Worm (Caenorhabditis elegans) whole organism, L4 larva: ENCODE results near the gene C50F4.9.

ENCODE experiments used
- F10B5.3 ChIP-seq: sonication (generic microtip); optimal IDR thresholded peaks from 2 replicates; lab custom pipeline; 2016; ENCODE audit warnings: mild to moderate bottlenecking, missing genetic modification characterization, missing compliant biosample characterization
- F49E8.2 ChIP-seq: sonication (generic microtip); optimal IDR thresholded peaks from 2 replicates; lab custom pipeline; 2016; ENCODE audit warnings: missing compliant biosample characterization, mild to moderate bottlenecking, missing genetic modification characterization, borderline replicate concordance
- T20F7.1 ChIP-seq: fragments of 200-800 bp; sonication (Bioruptor generic); optimal IDR thresholded peaks from 2 replicates; lab custom pipeline; 2018; ENCODE audit warnings: mild to moderate bottlenecking, missing genetic modification characterization, missing compliant biosample characterization
- T26A8.4 ChIP-seq: fragments of 200-800 bp; sonication (Bioruptor generic); IDR thresholded peaks from 2 replicates; pipeline ENCODE4 v1.3.6; 2022; ENCODE audit warnings: missing genetic modification characterization, missing compliant biosample characterization
- Y105C5A.15 ChIP-seq: fragments of 200-800 bp; sonication (Bioruptor generic); IDR thresholded peaks from 2 replicates; pipeline ENCODE4 v1.3.6; 2022; ENCODE audit warnings: missing genetic modification characterization, missing compliant biosample characterization
- Y5F2A.4 ChIP-seq: fragments of 200-800 bp; sonication (Bioruptor generic); optimal IDR thresholded peaks from 2 replicates; lab custom pipeline; 2018; ENCODE audit warnings: mild to moderate bottlenecking, missing genetic modification characterization, missing compliant biosample characterization
- Y75B8A.6 ChIP-seq: fragments of 200-800 bp; sonication (Bioruptor generic); IDR thresholded peaks from 2 replicates; pipeline ENCODE4 v1.3.6; 2022; ENCODE audit warnings: missing genetic modification reagents, missing genetic modification characterization, missing compliant biosample characterization
- ZK546.5 ChIP-seq, 2 experiments: sonication (generic microtip); optimal IDR thresholded peaks; 2 replicates each; lab custom pipeline; 2017; ENCODE audit warnings: missing biosample characterization in 2 of 2, missing genetic modification characterization in 2 of 2
- ceh-28 ChIP-seq: fragments of 150-350 bp; optimal IDR thresholded peaks from 2 replicates; lab custom pipeline; 2014; ENCODE audit warnings: missing biosample characterization, missing genetic modification reagents, missing genetic modification characterization
- ceh-44 ChIP-seq: fragments of 200-800 bp; sonication (Bioruptor generic); IDR thresholded peaks from 2 replicates; pipeline ENCODE4 v1.3.6; 2022; ENCODE audit warnings: missing genetic modification reagents, missing genetic modification characterization, missing compliant biosample characterization
- ceh-62 ChIP-seq: sonication (generic microtip); optimal IDR thresholded peaks from 2 replicates; lab custom pipeline; 2017; ENCODE audit warnings: missing biosample characterization, missing genetic modification characterization
- cey-2 ChIP-seq: sonication (generic microtip); optimal IDR thresholded peaks from 3 replicates; lab custom pipeline; 2017; ENCODE audit warnings: missing genetic modification characterization, mild to moderate bottlenecking, missing compliant biosample characterization, antibody characterized with exemption, borderline replicate concordance; ENCODE audit not compliant: insufficient read depth
- daf-16 ChIP-seq, 3 experiments: sonication (generic microtip); optimal IDR thresholded peaks; 2 replicates each; lab custom pipeline; 2016 to 2017; ENCODE audit warnings: missing genetic modification characterization in 3 of 3, missing genetic modification reagents in 3 of 3, mild to moderate bottlenecking in 2 of 3, missing compliant biosample characterization in 2 of 3, missing biosample characterization in 1 of 3, moderate library complexity in 1 of 3
- daf-19 ChIP-seq: fragments of 200-800 bp; sonication (Bioruptor generic); conservative IDR thresholded peaks from 2 replicates; pipeline ENCODE4 v1.3.6; 2022; ENCODE audit warnings: missing genetic modification characterization, missing compliant biosample characterization
- dmd-6 ChIP-seq: fragments of 200-800 bp; sonication (Bioruptor generic); IDR thresholded peaks from 2 replicates; pipeline ENCODE4 v1.3.6; 2022; ENCODE audit warnings: missing genetic modification reagents, missing genetic modification characterization, missing compliant biosample characterization
- dpl-1 ChIP-seq: fragments of 150-350 bp; optimal IDR thresholded peaks from 2 replicates; lab custom pipeline; 2014; ENCODE audit warnings: missing biosample characterization, missing genetic modification reagents, missing genetic modification characterization
- duxl-1 ChIP-seq: sonication (generic microtip); optimal IDR thresholded peaks from 2 replicates; lab custom pipeline; 2016; ENCODE audit warnings: mild to moderate bottlenecking, missing genetic modification characterization, moderate library complexity, missing compliant biosample characterization; ENCODE audit not compliant: poor library complexity
- dve-1 ChIP-seq: sonication (generic microtip); optimal IDR thresholded peaks from 2 replicates; lab custom pipeline; 2017; ENCODE audit warnings: antibody characterized with exemption, mild to moderate bottlenecking, missing genetic modification characterization, missing compliant biosample characterization; ENCODE audit not compliant: insufficient read depth
- egl-27 ChIP-seq: sonication (generic microtip); optimal IDR thresholded peaks from 3 replicates; lab custom pipeline; 2017; ENCODE audit warnings: missing biosample characterization, missing genetic modification reagents, missing genetic modification characterization
- fos-1 ChIP-seq: fragments of 150-350 bp; optimal IDR thresholded peaks from 2 replicates; lab custom pipeline; 2014; ENCODE audit warnings: missing biosample characterization, missing genetic modification characterization
- gei-8 ChIP-seq: fragments of 200-800 bp; sonication (Bioruptor generic); optimal IDR thresholded peaks from 2 replicates; lab custom pipeline; 2018; ENCODE audit warnings: mild to moderate bottlenecking, missing genetic modification characterization, missing compliant biosample characterization
- hlh-11 ChIP-seq: fragments of 200-800 bp; sonication (Bioruptor generic); optimal IDR thresholded peaks from 2 replicates; lab custom pipeline; 2018; ENCODE audit warnings: mild to moderate bottlenecking, missing genetic modification characterization, missing compliant biosample characterization
- lim-7 ChIP-seq: fragments of 200-800 bp; sonication (Bioruptor generic); IDR thresholded peaks from 2 replicates; pipeline ENCODE4 v1.3.6; 2022; ENCODE audit warnings: missing genetic modification characterization, missing compliant biosample characterization
- lin-38 ChIP-seq: fragments of 200-800 bp; sonication (Bioruptor generic); IDR thresholded peaks from 2 replicates; pipeline ENCODE4 v1.3.6; 2022; ENCODE audit warnings: missing genetic modification reagents, missing genetic modification characterization, missing compliant biosample characterization
- lin-39 ChIP-seq: fragments of 150-350 bp; optimal IDR thresholded peaks from 2 replicates; lab custom pipeline; 2014; ENCODE audit warnings: missing biosample characterization, missing genetic modification reagents, missing genetic modification characterization
- lir-3 ChIP-seq: sonication (generic microtip); optimal IDR thresholded peaks from 2 replicates; lab custom pipeline; 2016; ENCODE audit warnings: mild to moderate bottlenecking, missing genetic modification characterization, missing compliant biosample characterization
- lsy-2 ChIP-seq, 2 experiments: fragments of 150-350 bp in 1 of 2; sonication (generic microtip) in 1 of 2; optimal IDR thresholded peaks; 2 replicates each; lab custom pipeline; 2014 to 2017; ENCODE audit warnings: missing biosample characterization in 2 of 2, missing genetic modification characterization in 2 of 2
- mdt-29 ChIP-seq: fragments of 200-800 bp; sonication (Bioruptor generic); IDR thresholded peaks from 2 replicates; pipeline ENCODE4 v1.3.6; 2022; ENCODE audit warnings: missing genetic modification reagents, missing genetic modification characterization, missing compliant biosample characterization
- mep-1 ChIP-seq: fragments of 150-350 bp; sonication (generic microtip); optimal IDR thresholded peaks from 3 replicates; lab custom pipeline; 2014; ENCODE audit warnings: missing biosample characterization, missing genetic modification characterization
- nhr-102 ChIP-seq: sonication (generic microtip); optimal IDR thresholded peaks from 2 replicates; lab custom pipeline; 2016; ENCODE audit warnings: mild to moderate bottlenecking, missing genetic modification characterization, moderate library complexity, missing compliant biosample characterization
- nhr-28 ChIP-seq: fragments of 150-350 bp; optimal IDR thresholded peaks from 2 replicates; lab custom pipeline; 2014; ENCODE audit warnings: missing biosample characterization, missing genetic modification characterization
- nhr-42 ChIP-seq: fragments of 200-800 bp; sonication (Bioruptor generic); IDR thresholded peaks from 2 replicates; pipeline ENCODE4 v1.3.6; 2022; ENCODE audit warnings: missing genetic modification characterization, missing compliant biosample characterization
- nhr-6 ChIP-seq: fragments of 150-350 bp; optimal IDR thresholded peaks from 2 replicates; lab custom pipeline; 2014; ENCODE audit warnings: missing biosample characterization, missing genetic modification characterization
- nhr-76 ChIP-seq: fragments of 150-350 bp; optimal IDR thresholded peaks from 2 replicates; lab custom pipeline; 2014; ENCODE audit warnings: missing biosample characterization, missing genetic modification characterization
- nhr-77 ChIP-seq: fragments of 150-350 bp; optimal IDR thresholded peaks from 2 replicates; lab custom pipeline; 2014; ENCODE audit warnings: missing biosample characterization, missing genetic modification characterization
- pha-4 ChIP-seq, 2 experiments: fragments of 150-350 bp in 1 of 2; fragments of 200-800 bp in 1 of 2; sonication (Bioruptor generic) in 1 of 2; IDR thresholded peaks in 1 of 2; optimal IDR thresholded peaks in 1 of 2; 2 replicates each; pipeline versions ENCODE4 v1.3.6 to Lab custom; 2014 to 2022; ENCODE audit warnings: missing genetic modification characterization in 2 of 2, missing genetic modification reagents in 2 of 2, missing biosample characterization in 1 of 2, missing compliant biosample characterization in 1 of 2
- pqm-1 ChIP-seq: sonication (generic microtip); optimal IDR thresholded peaks from 2 replicates; lab custom pipeline; 2017; ENCODE audit warnings: missing biosample characterization, missing genetic modification characterization
- sdz-12 ChIP-seq: fragments of 200-800 bp; sonication (Bioruptor generic); optimal IDR thresholded peaks from 2 replicates; lab custom pipeline; 2018; ENCODE audit warnings: mild to moderate bottlenecking, missing genetic modification characterization, missing compliant biosample characterization
- set-16 ChIP-seq: fragments of 200-800 bp; sonication (Bioruptor generic); IDR thresholded peaks from 2 replicates; pipeline ENCODE4 v1.3.6; 2022; ENCODE audit warnings: missing genetic modification reagents, missing genetic modification characterization, missing compliant biosample characterization
- skn-1 ChIP-seq: fragments of 150-350 bp; optimal IDR thresholded peaks from 2 replicates; lab custom pipeline; 2014; ENCODE audit warnings: missing biosample characterization, missing genetic modification characterization
- snpc-1.2 ChIP-seq: fragments of 200-800 bp; sonication (Bioruptor generic); IDR thresholded peaks from 2 replicates; pipeline ENCODE4 v1.3.6; 2022; ENCODE audit warnings: missing genetic modification reagents, missing genetic modification characterization, missing compliant biosample characterization
- snpc-4 ChIP-seq: fragments of 150-350 bp; optimal IDR thresholded peaks from 2 replicates; lab custom pipeline; 2014; ENCODE audit warnings: missing biosample characterization, missing genetic modification characterization
- spr-1 ChIP-seq: sonication (generic microtip); optimal IDR thresholded peaks from 2 replicates; lab custom pipeline; 2016; ENCODE audit warnings: mild to moderate bottlenecking, missing genetic modification characterization, missing compliant biosample characterization
- spr-3 ChIP-seq: fragments of 200-800 bp; sonication (Bioruptor generic); optimal IDR thresholded peaks from 2 replicates; lab custom pipeline; 2018; ENCODE audit warnings: mild to moderate bottlenecking, missing genetic modification characterization, missing compliant biosample characterization
- unc-130 ChIP-seq: sonication (generic microtip); optimal IDR thresholded peaks from 2 replicates; lab custom pipeline; 2016; ENCODE audit warnings: missing genetic modification reagents, missing genetic modification characterization, missing compliant biosample characterization
- unc-62 ChIP-seq, 3 experiments: fragments of 150-350 bp in 1 of 3; sonication (generic microtip); optimal IDR thresholded peaks in 2 of 3; peaks in 1 of 3; 1 replicate in 1 of 3; 2 replicates in 2 of 3; lab custom pipeline; 2014 to 2017; ENCODE audit warnings: missing biosample characterization in 3 of 3, missing genetic modification characterization in 3 of 3, missing genetic modification reagents in 3 of 3, missing genotype in 1 of 3
- vab-7 ChIP-seq: fragments of 200-800 bp; sonication (Bioruptor generic); IDR thresholded peaks from 2 replicates; pipeline ENCODE4 v1.3.6; 2022; ENCODE audit warnings: missing genetic modification reagents, missing genetic modification characterization, missing compliant biosample characterization
- zag-1 ChIP-seq: fragments of 150-350 bp; optimal IDR thresholded peaks from 2 replicates; lab custom pipeline; 2014; ENCODE audit warnings: missing biosample characterization, missing genetic modification characterization
- zfp-2 ChIP-seq: sonication (generic microtip); optimal IDR thresholded peaks from 2 replicates; lab custom pipeline; 2016; ENCODE audit warnings: mild to moderate bottlenecking, missing genetic modification characterization, missing compliant biosample characterization
- zip-2 ChIP-seq: fragments of 150-350 bp; optimal IDR thresholded peaks from 2 replicates; lab custom pipeline; 2014; ENCODE audit warnings: missing biosample characterization, missing genetic modification characterization

The C50F4.9 gene

DNA sequence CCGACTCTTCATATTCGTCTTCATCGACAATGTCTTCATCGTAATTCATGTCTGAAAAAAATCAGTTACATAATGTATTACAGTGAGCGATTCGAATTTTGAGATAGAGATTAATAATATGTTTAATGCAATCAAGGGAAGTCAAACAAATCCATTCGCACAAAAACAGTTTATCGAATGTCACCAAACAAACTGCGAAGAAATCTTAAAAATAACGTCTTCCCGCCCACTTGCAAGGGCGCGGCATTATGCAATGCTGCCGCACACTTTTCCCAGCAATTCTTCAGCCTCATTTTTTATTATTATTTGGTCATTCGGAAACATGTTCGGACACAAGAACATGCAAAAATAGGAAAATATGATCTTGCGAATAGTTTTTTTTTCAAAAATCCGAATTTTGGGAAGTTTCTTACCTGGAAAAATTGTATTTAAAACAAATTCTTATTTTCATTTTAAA is 20.2 kb upstream of the C50F4.9 start, which contains the start of gene mdf-1 (continued):
- TF ChIP-seq daf-19 (GFP tag; lab: Robert Waterston, UW) (0 out of 2 replicates have a peak, but pooled peaks have one; percentile 15), zag-1 (no peak), dve-1 (tag; lab: Kevin White, UChicago) (peak; percentile 75), nhr-76 (no peak), F49E8.2 (no peak), egl-27 (tag; lab: Kevin White, UChicago) (no peak), mdt-29 (GFP tag; lab: Robert Waterston, UW) (no peak), cey-2 (tag; lab: Kevin White, UChicago) (no peak), pha-4 (GFP tag; IDR thresholded peaks at IDR 0.05; lab: Robert Waterston, UW) (0 out of 2 replicates have a peak, but pooled peaks have one; percentile 43), pha-4 (tag; optimal IDR thresholded peaks at IDR 0.05; lab: Kevin White, UChicago) (peak; percentile 38), ceh-28 (tag; lab: Kevin White, UChicago) (no peak), unc-130 (GFP tag; lab: Kevin White, UChicago) (no peak), duxl-1 (tag; lab: Kevin White, UChicago) (no peak), daf-16 (GFP tag; optimal IDR thresholded peaks at IDR 0.05; lab: Kevin White, UChicago) (no peak), daf-16 (tag; optimal IDR thresholded peaks at IDR 0.05; lab: Kevin White, UChicago) (peak; percentile 49), skn-1 (no peak), lsy-2 (tag; optimal IDR thresholded peaks at IDR 0.05; lab: Kevin White, UChicago) (peak; percentile 21 to 86), Y105C5A.15 (GFP tag; lab: Robert Waterston, UW) (no peak), snpc-1.2 (GFP tag; lab: Robert Waterston, UW) (no peak), gei-8 (GFP tag; lab: Kevin White, UChicago) (no peak), lir-3 (tag; lab: Kevin White, UChicago) (no peak), ZK546.5 (tag; optimal IDR thresholded peaks at IDR 0.05; lab: Kevin White, UChicago) (no peak), snpc-4 (no peak), nhr-77 (tag; lab: Kevin White, UChicago) (peak; percentile 82), nhr-102 (tag; lab: Kevin White, UChicago) (no peak), nhr-28 (tag; lab: Kevin White, UChicago) (peak; percentile 48), set-16 (GFP tag; lab: Robert Waterston, UW) (no peak), spr-1 (tag; lab: Kevin White, UChicago) (peak; percentile 47), lin-39 (no peak), sdz-12 (GFP tag; lab: Kevin White, UChicago) (no peak), nhr-6 (peak; percentile 48), hlh-11 (tag; lab: Kevin White, UChicago) (peak; percentile 64), vab-7 (GFP tag; lab: Robert Waterston, UW) (no peak), zfp-2 (tag; lab: Kevin White, UChicago) (no peak), fos-1 (tag; lab: Kevin White, UChicago) (no peak), ceh-44 (GFP tag; lab: Robert Waterston, UW) (no peak), spr-3 (GFP tag; lab: Kevin White, UChicago) (no peak), dmd-6 (GFP tag; lab: Robert Waterston, UW) (peak; percentile 19; the same call in 1 of the 2 replicates), ceh-62 (no peak), lin-38 (GFP tag; lab: Robert Waterston, UW) (peak; percentile 61), unc-62 (GFP tag; optimal IDR thresholded peaks at IDR 0.05 in 1 of 2; lab: Kevin White, UChicago) (no peak), unc-62 (tag; optimal IDR thresholded peaks at IDR 0.05; lab: Kevin White, UChicago) (no peak), zip-2 (tag; lab: Kevin White, UChicago) (no peak), Y75B8A.6 (GFP tag; lab: Robert Waterston, UW) (no peak), Y5F2A.4 (GFP tag; lab: Kevin White, UChicago) (no peak), mep-1 (tag; lab: Kevin White, UChicago) (peak; percentile 90), F10B5.3 (tag; lab: Kevin White, UChicago) (no peak), nhr-42 (GFP tag; lab: Robert Waterston, UW) (no peak), dpl-1 (peak; percentile 91), T20F7.1 (GFP tag; lab: Kevin White, UChicago) (peak; percentile 63), lim-7 (GFP tag; lab: Robert Waterston, UW) (no peak), pqm-1 (no peak), T26A8.4 (GFP tag; lab: Robert Waterston, UW) (peak; percentile 60; the same call in 1 of the 2 replicates)
